Worm (Caenorhabditis elegans) whole organism, L3 larva: ENCODE data around the gene acs-17.

Experiments used
- R02D3.7 ChIP-seq: fragments of 150-350 bp; optimal IDR thresholded peaks from 2 replicates; lab custom pipeline; 2014; ENCODE audit warnings: missing biosample characterization, missing genetic modification characterization
- aly-2 ChIP-seq: fragments of 150-350 bp; optimal IDR thresholded peaks from 2 replicates; lab custom pipeline; 2014; ENCODE audit warnings: missing biosample characterization, missing genetic modification characterization
- ceh-16 ChIP-seq: sonication (generic microtip); optimal IDR thresholded peaks from 2 replicates; lab custom pipeline; 2017; ENCODE audit warnings: missing biosample characterization, missing genetic modification characterization
- ceh-28 ChIP-seq: fragments of 150-350 bp; optimal IDR thresholded peaks from 2 replicates; lab custom pipeline; 2014; ENCODE audit warnings: missing biosample characterization, missing genetic modification reagents, missing genetic modification characterization
- ceh-82 ChIP-seq: fragments of 150-350 bp; optimal IDR thresholded peaks from 2 replicates; lab custom pipeline; 2014; ENCODE audit warnings: missing biosample characterization, missing genetic modification characterization
- ceh-9 ChIP-seq: sonication (generic microtip); optimal IDR thresholded peaks from 2 replicates; lab custom pipeline; 2018; ENCODE audit warnings: missing biosample characterization, missing genetic modification characterization
- daf-12 ChIP-seq: fragments of 150-350 bp; optimal IDR thresholded peaks from 2 replicates; lab custom pipeline; 2014; ENCODE audit warnings: missing biosample characterization, missing genetic modification reagents, missing genetic modification characterization
- egl-27 ChIP-seq: sonication (generic microtip); optimal IDR thresholded peaks from 4 replicates; lab custom pipeline; 2017; ENCODE audit warnings: missing biosample characterization, missing genetic modification reagents, missing genetic modification characterization
- egl-5 ChIP-seq: fragments of 150-350 bp; optimal IDR thresholded peaks from 2 replicates; lab custom pipeline; 2017; ENCODE audit warnings: missing biosample characterization, missing genetic modification reagents, missing genetic modification characterization, inconsistent platforms
- elt-1 ChIP-seq: fragments of 150-350 bp; optimal IDR thresholded peaks from 2 replicates; lab custom pipeline; 2014; ENCODE audit warnings: missing biosample characterization, missing genetic modification characterization
- elt-2 ChIP-seq: sonication (generic microtip); optimal IDR thresholded peaks from 2 replicates; lab custom pipeline; 2016; ENCODE audit warnings: missing genetic modification reagents, mild to moderate bottlenecking, missing genetic modification characterization, missing compliant biosample characterization
- elt-3 ChIP-seq, 3 experiments: fragments of 150-350 bp in 1 of 3; sonication (generic microtip) in 2 of 3; optimal IDR thresholded peaks; 2 replicates in 2 of 3; 4 replicates in 1 of 3; lab custom pipeline; 2014 to 2017; ENCODE audit warnings: missing biosample characterization in 3 of 3, missing genetic modification characterization in 3 of 3
- fkh-10 ChIP-seq: sonication (generic microtip); optimal IDR thresholded peaks from 2 replicates; lab custom pipeline; 2017; ENCODE audit warnings: missing biosample characterization, missing genetic modification reagents, missing genetic modification characterization
- fkh-2 ChIP-seq: fragments of 150-350 bp; optimal IDR thresholded peaks from 2 replicates; lab custom pipeline; 2014; ENCODE audit warnings: missing biosample characterization, missing genetic modification reagents, missing genetic modification characterization
- fos-1 ChIP-seq: fragments of 150-350 bp; optimal IDR thresholded peaks from 2 replicates; lab custom pipeline; 2014; ENCODE audit warnings: missing biosample characterization, missing genetic modification characterization
- hmg-11 ChIP-seq: sonication (generic microtip); optimal IDR thresholded peaks from 2 replicates; lab custom pipeline; 2016; ENCODE audit warnings: missing genetic modification characterization, missing compliant biosample characterization
- lin-15B ChIP-seq: fragments of 150-350 bp; optimal IDR thresholded peaks from 2 replicates; lab custom pipeline; 2014; ENCODE audit warnings: missing biosample characterization, missing genetic modification characterization
- lin-39 ChIP-seq: fragments of 150-350 bp; optimal IDR thresholded peaks from 2 replicates; lab custom pipeline; 2018; ENCODE audit warnings: missing biosample characterization, missing genetic modification reagents, missing genetic modification characterization
- lsy-12 ChIP-seq: sonication (generic microtip); optimal IDR thresholded peaks from 2 replicates; lab custom pipeline; 2016; ENCODE audit warnings: mild to moderate bottlenecking, missing genetic modification characterization, missing compliant biosample characterization
- mml-1 ChIP-seq: fragments of 150-350 bp; sonication (generic microtip); optimal IDR thresholded peaks from 3 replicates; lab custom pipeline; 2014; ENCODE audit warnings: missing biosample characterization, missing genetic modification characterization
- nfya-1 ChIP-seq: sonication (generic microtip); optimal IDR thresholded peaks from 2 replicates; lab custom pipeline; 2017; ENCODE audit warnings: missing genetic modification characterization, mild to moderate bottlenecking, missing compliant biosample characterization, antibody characterized with exemption, moderate library complexity; ENCODE audit not compliant: insufficient read depth
- nhr-11 ChIP-seq: fragments of 150-350 bp; optimal IDR thresholded peaks from 2 replicates; lab custom pipeline; 2014; ENCODE audit warnings: missing biosample characterization, missing genetic modification characterization
- nhr-12 ChIP-seq: fragments of 150-350 bp; optimal IDR thresholded peaks from 2 replicates; lab custom pipeline; 2014; ENCODE audit warnings: missing biosample characterization, missing genetic modification characterization
- nhr-23 ChIP-seq: fragments of 150-350 bp; optimal IDR thresholded peaks from 2 replicates; lab custom pipeline; 2014; ENCODE audit warnings: missing biosample characterization, missing genetic modification reagents, missing genetic modification characterization
- nhr-25 ChIP-seq: sonication (generic microtip); optimal IDR thresholded peaks from 2 replicates; lab custom pipeline; 2017; ENCODE audit warnings: missing biosample characterization, missing genetic modification characterization
- nhr-67 ChIP-seq: fragments of 150-350 bp; optimal IDR thresholded peaks from 2 replicates; lab custom pipeline; 2014; ENCODE audit warnings: missing biosample characterization, missing genetic modification characterization
- nhr-76 ChIP-seq: fragments of 150-350 bp; sonication (generic microtip); optimal IDR thresholded peaks from 5 replicates; lab custom pipeline; 2014; ENCODE audit warnings: missing biosample characterization, missing genetic modification characterization
- pha-4 ChIP-seq: fragments of 150-350 bp; optimal IDR thresholded peaks from 2 replicates; lab custom pipeline; 2014; ENCODE audit warnings: missing biosample characterization, missing genetic modification reagents, missing genetic modification characterization
- sea-2 ChIP-seq: fragments of 150-350 bp; sonication (generic microtip); optimal IDR thresholded peaks from 4 replicates; lab custom pipeline; 2014; ENCODE audit warnings: missing biosample characterization, missing genetic modification reagents, missing genetic modification characterization
- skn-1 ChIP-seq: fragments of 150-350 bp; optimal IDR thresholded peaks from 2 replicates; lab custom pipeline; 2014; ENCODE audit warnings: missing biosample characterization, missing genetic modification characterization
- snpc-4 ChIP-seq: fragments of 150-350 bp; optimal IDR thresholded peaks from 2 replicates; lab custom pipeline; 2014; ENCODE audit warnings: missing biosample characterization, missing genetic modification characterization
- tbx-2 ChIP-seq: sonication (generic microtip); optimal IDR thresholded peaks from 2 replicates; lab custom pipeline; 2016; ENCODE audit warnings: mild to moderate bottlenecking, missing genetic modification characterization, missing compliant biosample characterization
- unc-39 ChIP-seq: sonication (generic microtip); optimal IDR thresholded peaks from 4 replicates; lab custom pipeline; 2017; ENCODE audit warnings: missing biosample characterization, missing genetic modification characterization
- unc-62 ChIP-seq: fragments of 150-350 bp; sonication (generic microtip); optimal IDR thresholded peaks from 4 replicates; lab custom pipeline; 2014; ENCODE audit warnings: missing biosample characterization, missing genetic modification reagents, missing genetic modification characterization
- zag-1 ChIP-seq: fragments of 150-350 bp; optimal IDR thresholded peaks from 2 replicates; lab custom pipeline; 2014; ENCODE audit warnings: missing biosample characterization, missing genetic modification characterization

acs-17 gene

ce11 chrX:5984581-5985039 lies 40.3 kb upstream of the acs-17 start, which contains the start of gene klp-13 (continued):
- TF ChIP-seq unc-62 (GFP tag; lab: Kevin White, UChicago) = peak; percentile 81
- TF ChIP-seq elt-1 (tag; lab: Kevin White, UChicago) = peak; percentile 15
- TF ChIP-seq unc-39 (tag; lab: Kevin White, UChicago) = no peak
- TF ChIP-seq daf-12 (tag; lab: Kevin White, UChicago) = no peak
- no peak for TF ChIP-seq ceh-9 (tag; lab: Kevin White, UChicago)
- no peak for TF ChIP-seq elt-3 (tag; optimal IDR thresholded peaks at IDR 0.05; lab: Kevin White, UChicago)
- peak; percentile 79 for TF ChIP-seq egl-5 (tag; lab: Kevin White, UChicago)
- no peak for TF ChIP-seq nhr-11
- peak; percentile 76 for TF ChIP-seq ceh-82 (tag; lab: Kevin White, UChicago)
- TF ChIP-seq R02D3.7 (tag; lab: Kevin White, UChicago) = peak; percentile 70
- peak; percentile 98 for TF ChIP-seq lin-39
- peak; percentile 49 for TF ChIP-seq zag-1 (tag; lab: Kevin White, UChicago)
- TF ChIP-seq nhr-67 (tag; lab: Kevin White, UChicago) = no peak
- TF ChIP-seq, all 47 proteins: peak for 25

ce11 chrX:5983267-5983666 lies 39.0 kb upstream of the acs-17 start:
- TF ChIP-seq nfya-1 (tag; lab: Kevin White, UChicago) (peak; percentile 12), fkh-10 (GFP tag; lab: Kevin White, UChicago) (peak; percentile 83), nhr-11 (no peak)

DNA sequence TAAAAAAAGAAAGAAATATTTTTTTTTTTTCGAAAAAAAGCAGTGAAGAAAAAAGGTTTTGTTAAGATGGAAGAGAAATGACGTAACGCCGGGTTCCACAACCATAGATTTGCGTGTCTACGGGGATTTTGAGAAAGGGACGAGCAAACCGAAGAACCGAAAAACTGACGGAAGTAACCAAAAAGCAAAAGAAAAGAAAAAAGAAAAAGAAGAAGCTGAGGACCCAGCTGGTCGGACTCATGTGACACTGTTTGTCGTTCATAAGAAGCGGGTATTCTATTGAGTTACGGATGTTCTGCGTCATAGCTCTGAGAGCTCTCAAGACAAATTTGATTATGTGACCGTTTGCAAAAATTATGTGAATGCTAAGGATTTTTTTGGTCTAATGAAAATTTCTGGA lies 38.5 kb upstream of the acs-17 start:
- TF ChIP-seq nhr-25 (tag; lab: Kevin White, UChicago) (no peak), ceh-28 (no peak), lin-39 (peak; percentile 68), skn-1 (tag; lab: Kevin White, UChicago) (no peak), elt-2 (tag; lab: Kevin White, UChicago) (no peak), ceh-82 (tag; lab: Kevin White, UChicago) (no peak), fkh-2 (tag; lab: Kevin White, UChicago) (no peak), egl-27 (tag; lab: Kevin White, UChicago) (no peak), nfya-1 (tag; lab: Kevin White, UChicago) (peak; percentile 47), unc-62 (GFP tag; lab: Kevin White, UChicago) (peak; percentile 41), aly-2 (tag; lab: Kevin White, UChicago) (no peak), nhr-11 (no peak)

DNA sequence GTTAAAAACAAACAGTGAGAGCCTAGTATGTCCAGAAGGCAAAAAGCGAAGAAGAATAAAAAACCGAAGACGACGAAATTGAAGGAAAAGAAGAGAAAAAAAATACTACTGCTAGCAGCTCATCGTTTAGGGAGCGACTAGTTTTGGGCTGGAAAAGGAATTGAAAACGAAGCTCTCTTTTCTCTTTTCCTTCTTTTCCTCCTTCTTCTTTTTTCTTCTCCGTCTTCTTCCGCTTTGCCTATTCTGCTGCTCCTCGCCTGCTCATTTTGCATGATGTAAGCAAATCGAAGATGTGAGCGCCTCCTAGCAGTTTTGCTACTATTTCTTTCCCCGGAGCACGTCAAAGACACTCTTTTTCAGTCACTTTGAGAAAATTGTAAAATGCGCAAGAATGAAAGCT lies 37.4 kb upstream of the acs-17 start:
- no peak for TF ChIP-seq nhr-67 (tag; lab: Kevin White, UChicago)
- no peak for TF ChIP-seq pha-4 (tag; lab: Kevin White, UChicago)
- TF ChIP-seq ceh-9 (tag; lab: Kevin White, UChicago) = no peak
- TF ChIP-seq lin-39 = peak; percentile 23
- TF ChIP-seq nhr-76 = no peak
- TF ChIP-seq lsy-12 = no peak
- no peak for TF ChIP-seq skn-1 (tag; lab: Kevin White, UChicago)
- TF ChIP-seq mml-1 = no peak
- no peak for TF ChIP-seq unc-39 (tag; lab: Kevin White, UChicago)
- no peak for TF ChIP-seq unc-62 (GFP tag; lab: Kevin White, UChicago)
- TF ChIP-seq fkh-10 (GFP tag; lab: Kevin White, UChicago) = peak; percentile 46
- no peak for TF ChIP-seq ceh-28
- TF ChIP-seq hmg-11 (tag; lab: Kevin White, UChicago) = peak; percentile 6
- TF ChIP-seq egl-27 (tag; lab: Kevin White, UChicago) = no peak
- no peak for TF ChIP-seq R02D3.7 (tag; lab: Kevin White, UChicago)
- no peak for TF ChIP-seq snpc-4 (tag; lab: Kevin White, UChicago)
- TF ChIP-seq nfya-1 (tag; lab: Kevin White, UChicago) = peak; percentile 29
- no peak for TF ChIP-seq fkh-2 (tag; lab: Kevin White, UChicago)
- no peak for TF ChIP-seq nhr-12
- TF ChIP-seq tbx-2 (tag; lab: Kevin White, UChicago) = no peak
- no peak for TF ChIP-seq ceh-16
- no peak for TF ChIP-seq elt-1 (tag; lab: Kevin White, UChicago)

DNA sequence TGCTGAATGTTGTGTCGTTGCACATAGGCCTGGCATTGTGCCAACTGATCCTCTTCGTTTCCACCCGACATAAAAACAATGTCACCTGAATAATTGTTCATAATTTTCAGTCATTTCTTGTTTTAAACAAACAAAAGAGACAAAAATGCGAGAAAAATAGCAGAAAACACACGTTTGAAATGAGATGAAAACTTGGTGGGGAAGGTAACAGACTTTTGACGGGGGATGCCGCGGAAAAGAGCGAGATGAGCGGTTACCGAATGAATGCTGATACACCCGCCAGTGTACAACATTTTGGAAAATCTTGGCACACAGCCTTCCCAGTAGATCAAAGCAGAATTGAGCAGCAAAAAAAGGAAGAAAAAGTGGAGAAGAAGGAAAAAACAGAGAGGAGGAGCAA lies 33.4 kb upstream of the acs-17 start, which contains the start of gene kin-2:
Gene kin-2, minus strand, starts transcription at position 101 of the 400 bp plus-strand sequence.
- no peak for TF ChIP-seq skn-1 (tag; lab: Kevin White, UChicago)
- TF ChIP-seq ceh-82 (tag; lab: Kevin White, UChicago) = no peak
- no peak for TF ChIP-seq lin-15B (tag; lab: Kevin White, UChicago)
- no peak for TF ChIP-seq zag-1 (tag; lab: Kevin White, UChicago)
- TF ChIP-seq fos-1 (tag; lab: Kevin White, UChicago) = no peak
- TF ChIP-seq sea-2 (GFP tag; lab: Kevin White, UChicago) = no peak
- no peak for TF ChIP-seq nhr-23
